Worm (Caenorhabditis elegans): ENCODE results near the gene abcf-2.

The abcf-2 gene

ce11 chrIII:13435570-13435969 lies 26.5 kb downstream of the abcf-2 start, which contains the start of gene F45G2.8:
F45G2.8 (minus strand) TSS chrIII:13435670.
- no peak for TF ChIP-seq fos-1 (tag; optimal IDR thresholded peaks at IDR 0.05)

- TF ChIP-seq C34F6.9 (tag; optimal IDR thresholded peaks at IDR 0.05) (no peak), nhr-129 (tag; optimal IDR thresholded peaks at IDR 0.05) (no peak), nhr-237 (tag; optimal IDR thresholded peaks at IDR 0.05) (no peak), unc-55 (GFP tag; optimal IDR thresholded peaks at IDR 0.05) (no peak), ceh-82 (tag; optimal IDR thresholded peaks at IDR 0.05) (no peak), ztf-4 (tag; optimal IDR thresholded peaks at IDR 0.05) (no peak), mdl-1 (tag; optimal IDR thresholded peaks at IDR 0.05) (no peak), aly-2 (tag; optimal IDR thresholded peaks at IDR 0.05) (no peak), ceh-16 (tag; optimal IDR thresholded peaks at IDR 0.05) (no peak), ztf-1 (GFP tag; conservative IDR thresholded peaks at IDR 0.05) (no peak), elt-3 (tag; optimal IDR thresholded peaks at IDR 0.05) (no peak), lin-39 (tag; optimal IDR thresholded peaks at IDR 0.05) (no peak), lsy-2 (tag; optimal IDR thresholded peaks at IDR 0.05) (no peak), gmeb-1 (tag; optimal IDR thresholded peaks at IDR 0.05) (no peak), mab-5 (tag; optimal IDR thresholded peaks at IDR 0.05) (no peak), F13H6.1 (tag; optimal IDR thresholded peaks at IDR 0.05) (no peak), zag-1 (tag; optimal IDR thresholded peaks at IDR 0.05) (no peak), sma-3 (GFP tag; optimal IDR thresholded peaks at IDR 0.05) (no peak), sma-9 (GFP tag; optimal IDR thresholded peaks at IDR 0.05) (no peak), sma-9 (tag; optimal IDR thresholded peaks at IDR 0.05) (no peak)
Observed at ce11 chrIII:13434404-13434803, 27.6 kb downstream of the abcf-2 start, which contains the start of gene F45G2.7. F45G2.7 (minus strand) TSS chrIII:13434504.

- no peak for TF ChIP-seq nhr-23 (tag; optimal IDR thresholded peaks at IDR 0.05)
- TF ChIP-seq dmd-4 (tag; optimal IDR thresholded peaks at IDR 0.05) = no peak
- no peak for TF ChIP-seq mbf-1 (tag; optimal IDR thresholded peaks at IDR 0.05)
- no peak for TF ChIP-seq mab-5 (tag; optimal IDR thresholded peaks at IDR 0.05)
- TF ChIP-seq crh-2 (tag; optimal IDR thresholded peaks at IDR 0.05) = no peak
- no peak for TF ChIP-seq ztf-1 (GFP tag; conservative IDR thresholded peaks at IDR 0.05)
- no peak for TF ChIP-seq ceh-82 (tag; optimal IDR thresholded peaks at IDR 0.05)
- no peak for TF ChIP-seq nhr-12 (tag; optimal IDR thresholded peaks at IDR 0.05)
- no peak for TF ChIP-seq C34F6.9 (tag; optimal IDR thresholded peaks at IDR 0.05)
- TF ChIP-seq nhr-129 (tag; optimal IDR thresholded peaks at IDR 0.05) = no peak
- TF ChIP-seq R02D3.7 (tag; optimal IDR thresholded peaks at IDR 0.05) = no peak
- TF ChIP-seq zag-1 (tag; optimal IDR thresholded peaks at IDR 0.05) = no peak
- TF ChIP-seq elt-1 (tag; optimal IDR thresholded peaks at IDR 0.05) = no peak
- no peak for TF ChIP-seq Y55F3AM.14 (GFP tag; optimal IDR thresholded peaks at IDR 0.05)
- no peak for TF ChIP-seq nhr-10 (tag; optimal IDR thresholded peaks at IDR 0.05)
- TF ChIP-seq aly-2 (tag; optimal IDR thresholded peaks at IDR 0.05) = no peak
- TF ChIP-seq blmp-1 (tag; optimal IDR thresholded peaks at IDR 0.05; ENCODE audit: insufficient read depth) = no peak
- TF ChIP-seq elt-3 (tag; optimal IDR thresholded peaks at IDR 0.05) = no peak
- TF ChIP-seq gmeb-1 (tag; optimal IDR thresholded peaks at IDR 0.05) = no peak
Observed at ce11 chrIII:13430162-13430561, 31.9 kb downstream of the abcf-2 start, which contains the start of gene trf-1. trf-1 (plus strand) TSS chrIII:13430462.

ce11 chrIII:13429668-13430067 lies 32.4 kb downstream of the abcf-2 start, which contains the start of gene bli-5:
bli-5 (minus strand) TSS chrIII:13429768.
- TF ChIP-seq sma-3 (GFP tag; optimal IDR thresholded peaks at IDR 0.05) = no peak
- TF ChIP-seq lin-13 (GFP tag; optimal IDR thresholded peaks at IDR 0.05) = no peak
- no peak for TF ChIP-seq gmeb-1 (tag; optimal IDR thresholded peaks at IDR 0.05)
- no peak for TF ChIP-seq egl-27 (tag; optimal IDR thresholded peaks at IDR 0.05)
- no peak for TF ChIP-seq nhr-10 (tag; optimal IDR thresholded peaks at IDR 0.05)
- no peak for TF ChIP-seq lin-11 (tag; optimal IDR thresholded peaks at IDR 0.05)
- no peak for TF ChIP-seq nhr-129 (tag; optimal IDR thresholded peaks at IDR 0.05)
- no peak for TF ChIP-seq crh-2 (tag; optimal IDR thresholded peaks at IDR 0.05)
- no peak for TF ChIP-seq F13H6.1 (tag; optimal IDR thresholded peaks at IDR 0.05)
- no peak for TF ChIP-seq sma-9 (GFP tag; optimal IDR thresholded peaks at IDR 0.05)
- TF ChIP-seq sma-9 (tag; optimal IDR thresholded peaks at IDR 0.05) = no peak

- TF ChIP-seq alr-1 (tag; optimal IDR thresholded peaks at IDR 0.05) = no peak
- no peak for TF ChIP-seq elt-3 (tag; optimal IDR thresholded peaks at IDR 0.05)
- no peak for TF ChIP-seq dmd-4 (tag; optimal IDR thresholded peaks at IDR 0.05)
- no peak for TF ChIP-seq ztf-11 (tag; optimal IDR thresholded peaks at IDR 0.05)
- TF ChIP-seq mbf-1 (tag; optimal IDR thresholded peaks at IDR 0.05) = no peak
- no peak for TF ChIP-seq ztf-4 (tag; optimal IDR thresholded peaks at IDR 0.05)
- TF ChIP-seq nhr-11 (tag; optimal IDR thresholded peaks at IDR 0.05) = no peak
- no peak for TF ChIP-seq ZK546.5 (tag; optimal IDR thresholded peaks at IDR 0.05)
- TF ChIP-seq snpc-4 (tag; optimal IDR thresholded peaks at IDR 0.05) = no peak
- no peak for TF ChIP-seq sma-9 (GFP tag; optimal IDR thresholded peaks at IDR 0.05)
- no peak for TF ChIP-seq sma-9 (tag; optimal IDR thresholded peaks at IDR 0.05)
Observed at ce11 chrIII:13427817-13428216, 34.2 kb downstream of the abcf-2 start.
